Worm (Caenorhabditis elegans): ENCODE data around the gene F54D5.9.
"Not testable (repeated sequence)": the region's sequence is repeated elsewhere in the genome, so short reads cannot be mapped to it uniquely, and the experiment has no call there.

The F54D5.9 gene

DNA sequence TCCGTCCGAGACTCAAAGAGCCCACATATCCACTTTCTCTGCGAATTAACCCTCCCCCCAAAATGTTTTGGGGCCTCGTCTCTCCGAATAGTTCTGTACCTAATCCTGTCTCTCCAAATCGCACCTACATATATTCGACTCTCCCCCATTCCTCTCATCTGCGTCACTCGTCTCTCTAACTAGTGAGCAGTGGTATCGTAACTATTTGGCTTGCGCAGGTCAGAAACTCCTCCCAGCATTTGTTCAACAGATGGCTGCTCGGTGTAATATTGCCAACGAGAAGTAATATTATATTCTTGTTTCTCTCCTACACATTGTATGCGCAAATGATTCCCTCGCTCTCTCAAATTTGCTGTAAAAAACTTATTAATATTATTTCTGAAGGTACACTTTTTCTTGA, 11.0 kb upstream of the F54D5.9 start, which contains the start of gene F54D5.24:
Gene F54D5.24 (plus strand): TSS at position 316 of the 400 bp plus-strand sequence.
- TF ChIP-seq lin-11 (tag; optimal IDR thresholded peaks at IDR 0.05), result no peak
- no peak for TF ChIP-seq nhr-25 (tag; optimal IDR thresholded peaks at IDR 0.05)
- no peak for TF ChIP-seq lsy-2 (tag; optimal IDR thresholded peaks at IDR 0.05)
- no peak for TF ChIP-seq F13H6.1 (tag; optimal IDR thresholded peaks at IDR 0.05)
- no peak for TF ChIP-seq unc-39 (tag; optimal IDR thresholded peaks at IDR 0.05)
- TF ChIP-seq nhr-129 (tag; optimal IDR thresholded peaks at IDR 0.05), result no peak
- TF ChIP-seq unc-62 (GFP tag; optimal IDR thresholded peaks at IDR 0.05), result no peak
- no peak for TF ChIP-seq peb-1 (tag; optimal IDR thresholded peaks at IDR 0.05)
- TF ChIP-seq ztf-4 (tag; optimal IDR thresholded peaks at IDR 0.05), result no peak

DNA sequence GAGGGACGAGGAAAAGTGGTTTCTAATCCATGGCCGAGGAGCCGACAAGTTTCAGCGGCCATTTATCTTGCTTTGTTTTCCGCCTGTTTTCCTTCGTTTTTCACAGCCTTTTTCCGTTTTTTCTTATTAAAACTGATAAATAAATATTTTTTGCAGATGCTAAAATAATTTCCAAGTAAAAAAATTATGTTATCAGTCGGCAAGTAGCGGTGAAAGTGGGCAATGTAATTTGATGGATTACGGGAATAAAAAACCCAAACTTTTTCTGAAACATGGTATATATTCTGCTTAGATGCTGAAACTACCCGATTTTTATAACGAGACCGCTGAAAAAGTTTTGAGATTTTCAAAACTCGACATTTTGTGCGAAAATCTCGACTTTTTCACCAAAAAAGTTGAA, 7.4 kb upstream of the F54D5.9 start, which contains the start of gene dhgd-1:
Gene dhgd-1 (minus strand): TSS at position 101 of the 400 bp plus-strand sequence.
- not testable (repeated sequence) for TF ChIP-seq nhr-23 (tag; optimal IDR thresholded peaks at IDR 0.05); nhr-6 (tag; optimal IDR thresholded peaks at IDR 0.05); ztf-1 (GFP tag; conservative IDR thresholded peaks at IDR 0.05)

DNA sequence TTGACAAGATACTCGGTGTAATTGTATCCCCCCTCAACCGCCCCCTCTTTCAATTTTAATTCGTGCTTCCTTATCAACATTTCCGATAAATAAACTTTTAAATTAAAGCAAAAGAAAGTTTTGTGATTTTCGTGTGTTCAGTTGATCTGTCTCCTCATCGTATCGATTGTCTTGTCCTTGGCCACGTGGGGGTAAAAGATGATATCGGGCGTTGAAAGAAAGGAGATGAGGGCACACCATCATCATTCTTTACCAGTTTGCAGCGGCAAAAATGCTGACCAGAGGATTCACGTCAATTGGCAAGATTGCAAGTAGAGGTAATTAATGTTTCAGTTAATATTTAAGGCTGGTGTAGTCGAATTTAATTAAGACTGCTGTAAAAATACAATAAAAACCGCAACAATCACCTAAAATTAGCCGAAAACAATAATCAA, 2.6 kb upstream of the F54D5.9 start, which contains the start of gene F54D5.7:
Gene F54D5.7 (plus strand): TSS at position 264 of the 434 bp plus-strand sequence.
- TF ChIP-seq gmeb-1 (tag; optimal IDR thresholded peaks at IDR 0.05) (peak; percentile 35), nhr-10 (tag; optimal IDR thresholded peaks at IDR 0.05) (no peak), nhr-129 (tag; optimal IDR thresholded peaks at IDR 0.05) (peak; percentile 83), nhr-6 (tag; optimal IDR thresholded peaks at IDR 0.05) (peak; percentile 52), ZK546.5 (tag; optimal IDR thresholded peaks at IDR 0.05) (no peak), sma-9 (GFP tag; optimal IDR thresholded peaks at IDR 0.05) (peak; percentile 58), sma-9 (tag; optimal IDR thresholded peaks at IDR 0.05) (no peak), skn-1 (tag; optimal IDR thresholded peaks at IDR 0.05) (no peak), mdl-1 (tag; optimal IDR thresholded peaks at IDR 0.05) (peak in 1 of 2 experiments; percentile 64), elt-1 (tag; optimal IDR thresholded peaks at IDR 0.05) (no peak), crh-2 (tag; optimal IDR thresholded peaks at IDR 0.05) (peak; percentile 97), lin-39 (tag; optimal IDR thresholded peaks at IDR 0.05) (no peak), sem-4 (tag; optimal IDR thresholded peaks at IDR 0.05) (peak; percentile 27), snpc-4 (tag; optimal IDR thresholded peaks at IDR 0.05) (no peak), fos-1 (tag; optimal IDR thresholded peaks at IDR 0.05) (peak; percentile 13), nhr-237 (tag; optimal IDR thresholded peaks at IDR 0.05) (no peak), C34F6.9 (tag; optimal IDR thresholded peaks at IDR 0.05) (peak; percentile 61), F13H6.1 (tag; optimal IDR thresholded peaks at IDR 0.05) (peak; percentile 37), aly-2 (tag; optimal IDR thresholded peaks at IDR 0.05) (peak; percentile 37), alr-1 (tag; optimal IDR thresholded peaks at IDR 0.05) (no peak), R02D3.7 (tag; optimal IDR thresholded peaks at IDR 0.05) (no peak), ztf-11 (tag; optimal IDR thresholded peaks at IDR 0.05) (no peak), zag-1 (tag; optimal IDR thresholded peaks at IDR 0.05) (no peak), unc-39 (tag; optimal IDR thresholded peaks at IDR 0.05) (no peak), mbf-1 (tag; optimal IDR thresholded peaks at IDR 0.05) (no peak), ama-1 (optimal IDR thresholded peaks at IDR 0.05) (peak; percentile 99), nhr-12 (tag; optimal IDR thresholded peaks at IDR 0.05) (no peak), sma-3 (GFP tag; optimal IDR thresholded peaks at IDR 0.05) (peak; percentile 43), unc-62 (GFP tag; optimal IDR thresholded peaks at IDR 0.05) (peak; percentile 20), blmp-1 (tag; optimal IDR thresholded peaks at IDR 0.05; ENCODE audit: insufficient read depth) (peak; percentile 34), lin-11 (tag; optimal IDR thresholded peaks at IDR 0.05) (no peak), ceh-16 (tag; optimal IDR thresholded peaks at IDR 0.05) (peak; percentile 3), nhr-21 (tag; optimal IDR thresholded peaks at IDR 0.05) (peak; percentile 61), elt-3 (tag; optimal IDR thresholded peaks at IDR 0.05) (no peak), mab-5 (tag; optimal IDR thresholded peaks at IDR 0.05) (no peak), unc-55 (GFP tag; optimal IDR thresholded peaks at IDR 0.05) (no peak), Y55F3AM.14 (GFP tag; optimal IDR thresholded peaks at IDR 0.05) (no peak), lsy-2 (tag; optimal IDR thresholded peaks at IDR 0.05) (peak; percentile 24 to 75), nhr-23 (tag; optimal IDR thresholded peaks at IDR 0.05) (no peak), ceh-82 (tag; optimal IDR thresholded peaks at IDR 0.05) (no peak), nhr-25 (tag; optimal IDR thresholded peaks at IDR 0.05) (peak; percentile 65), lin-13 (GFP tag; optimal IDR thresholded peaks at IDR 0.05) (peak; percentile 50), dmd-4 (tag; optimal IDR thresholded peaks at IDR 0.05) (no peak), nhr-77 (tag; optimal IDR thresholded peaks at IDR 0.05) (no peak), ztf-1 (GFP tag; conservative IDR thresholded peaks at IDR 0.05) (0 out of 2 replicates have a peak, but pooled peaks have one; percentile 83), nhr-11 (tag; optimal IDR thresholded peaks at IDR 0.05) (no peak), peb-1 (tag; optimal IDR thresholded peaks at IDR 0.05) (no peak), ztf-4 (tag; optimal IDR thresholded peaks at IDR 0.05) (peak; percentile 96), egl-27 (tag; optimal IDR thresholded peaks at IDR 0.05) (no peak)
